Worm (Caenorhabditis elegans) whole organism, L4 larva: Measurements from ENCODE around the gene C35B1.8.

Experiments used
- D1046.2 ChIP-seq: fragments of 200-800 bp; sonication (Bioruptor generic); IDR thresholded peaks from 2 replicates; pipeline ENCODE4 v1.3.6; 2022; ENCODE audit warnings: missing genetic modification characterization, missing compliant biosample characterization
- F10B5.3 ChIP-seq: sonication (generic microtip); optimal IDR thresholded peaks from 2 replicates; lab custom pipeline; 2016; ENCODE audit warnings: mild to moderate bottlenecking, missing genetic modification characterization, missing compliant biosample characterization
- F26F4.8 ChIP-seq: fragments of 200-800 bp; sonication (Bioruptor generic); conservative IDR thresholded peaks from 2 replicates; pipeline ENCODE4 v1.3.6; 2022; ENCODE audit warnings: missing genetic modification characterization, missing compliant biosample characterization
- F37D6.2 ChIP-seq: sonication (generic microtip); optimal IDR thresholded peaks from 2 replicates; lab custom pipeline; 2016; ENCODE audit warnings: mild to moderate bottlenecking, missing genetic modification characterization, missing compliant biosample characterization
- T26A8.4 ChIP-seq: fragments of 200-800 bp; sonication (Bioruptor generic); IDR thresholded peaks from 2 replicates; pipeline ENCODE4 v1.3.6; 2022; ENCODE audit warnings: missing genetic modification characterization, missing compliant biosample characterization
- Y48G9A.11 ChIP-seq: fragments of 200-800 bp; sonication (Bioruptor generic); IDR thresholded peaks from 2 replicates; pipeline ENCODE4 v1.3.6; 2022; ENCODE audit warnings: missing genetic modification reagents, missing genetic modification characterization, missing compliant biosample characterization
- Y75B8A.6 ChIP-seq: fragments of 200-800 bp; sonication (Bioruptor generic); IDR thresholded peaks from 2 replicates; pipeline ENCODE4 v1.3.6; 2022; ENCODE audit warnings: missing genetic modification reagents, missing genetic modification characterization, missing compliant biosample characterization
- ZK546.5 ChIP-seq, 2 experiments: sonication (generic microtip); optimal IDR thresholded peaks; 2 replicates each; lab custom pipeline; 2017; ENCODE audit warnings: missing biosample characterization in 2 of 2, missing genetic modification characterization in 2 of 2
- aly-2 ChIP-seq: sonication (generic microtip); optimal IDR thresholded peaks from 2 replicates; lab custom pipeline; 2018; ENCODE audit warnings: missing biosample characterization, missing genetic modification characterization
- ama-1 ChIP-seq: fragments of 150-350 bp; optimal IDR thresholded peaks from 2 replicates; lab custom pipeline; 2014; ENCODE audit warnings: inconsistent platforms, mixed read lengths
- ceh-28 ChIP-seq: fragments of 150-350 bp; optimal IDR thresholded peaks from 2 replicates; lab custom pipeline; 2014; ENCODE audit warnings: missing biosample characterization, missing genetic modification reagents, missing genetic modification characterization
- daf-8 ChIP-seq: fragments of 200-800 bp; sonication (Bioruptor generic); IDR thresholded peaks from 2 replicates; pipeline ENCODE4 v1.3.6; 2022; ENCODE audit warnings: missing genetic modification characterization, missing compliant biosample characterization
- lin-15B ChIP-seq: fragments of 150-350 bp; sonication (generic microtip); optimal IDR thresholded peaks from 3 replicates; lab custom pipeline; 2014; ENCODE audit warnings: missing biosample characterization, missing genetic modification characterization
- lin-29 ChIP-seq: fragments of 200-800 bp; sonication (Bioruptor generic); IDR thresholded peaks from 2 replicates; pipeline ENCODE4 v1.3.6; 2022; ENCODE audit warnings: missing genetic modification reagents, missing genetic modification characterization, missing compliant biosample characterization
- lin-39 ChIP-seq: fragments of 150-350 bp; optimal IDR thresholded peaks from 2 replicates; lab custom pipeline; 2014; ENCODE audit warnings: missing biosample characterization, missing genetic modification reagents, missing genetic modification characterization
- lir-3 ChIP-seq: sonication (generic microtip); optimal IDR thresholded peaks from 2 replicates; lab custom pipeline; 2016; ENCODE audit warnings: mild to moderate bottlenecking, missing genetic modification characterization, missing compliant biosample characterization
- madf-5 ChIP-seq, 2 experiments: fragments of 200-800 bp; sonication (Bioruptor generic); IDR thresholded peaks; 2 replicates each; pipeline ENCODE4 v1.3.6; 2022; ENCODE audit warnings: missing compliant biosample characterization in 2 of 2, missing genetic modification characterization in 2 of 2
- mdt-29 ChIP-seq: fragments of 200-800 bp; sonication (Bioruptor generic); IDR thresholded peaks from 2 replicates; pipeline ENCODE4 v1.3.6; 2022; ENCODE audit warnings: missing genetic modification reagents, missing genetic modification characterization, missing compliant biosample characterization
- mep-1 ChIP-seq: fragments of 150-350 bp; sonication (generic microtip); optimal IDR thresholded peaks from 3 replicates; lab custom pipeline; 2014; ENCODE audit warnings: missing biosample characterization, missing genetic modification characterization
- mxl-2 ChIP-seq: fragments of 200-800 bp; sonication (Bioruptor generic); conservative IDR thresholded peaks from 2 replicates; pipeline ENCODE4 v1.3.6; 2022; ENCODE audit warnings: missing genetic modification reagents, missing genetic modification characterization, missing compliant biosample characterization
- nhr-111 ChIP-seq: fragments of 200-800 bp; sonication (Bioruptor generic); optimal IDR thresholded peaks from 2 replicates; lab custom pipeline; 2018; ENCODE audit warnings: mild to moderate bottlenecking, missing genetic modification characterization, missing compliant biosample characterization
- nhr-25 ChIP-seq: sonication (generic microtip); optimal IDR thresholded peaks from 2 replicates; lab custom pipeline; 2017; ENCODE audit warnings: missing genetic modification characterization, mild to moderate bottlenecking, missing compliant biosample characterization, antibody characterized with exemption, moderate library complexity, borderline replicate concordance; ENCODE audit not compliant: insufficient read depth
- nhr-28 ChIP-seq: fragments of 150-350 bp; optimal IDR thresholded peaks from 2 replicates; lab custom pipeline; 2014; ENCODE audit warnings: missing biosample characterization, missing genetic modification characterization
- nhr-48 ChIP-seq: sonication (generic microtip); optimal IDR thresholded peaks from 2 replicates; lab custom pipeline; 2016; ENCODE audit warnings: mild to moderate bottlenecking, missing genetic modification characterization, missing compliant biosample characterization
- pha-4 ChIP-seq, 2 experiments: fragments of 150-350 bp in 1 of 2; fragments of 200-800 bp in 1 of 2; sonication (Bioruptor generic) in 1 of 2; IDR thresholded peaks in 1 of 2; optimal IDR thresholded peaks in 1 of 2; 2 replicates each; pipeline versions ENCODE4 v1.3.6 to Lab custom; 2014 to 2022; ENCODE audit warnings: missing genetic modification characterization in 2 of 2, missing genetic modification reagents in 2 of 2, missing biosample characterization in 1 of 2, missing compliant biosample characterization in 1 of 2
- pqm-1 ChIP-seq: sonication (generic microtip); optimal IDR thresholded peaks from 2 replicates; lab custom pipeline; 2017; ENCODE audit warnings: missing biosample characterization, missing genetic modification characterization
- saeg-2 ChIP-seq: fragments of 200-800 bp; sonication (Bioruptor generic); IDR thresholded peaks from 2 replicates; pipeline ENCODE4 v1.3.6; 2022; ENCODE audit warnings: missing genetic modification reagents, missing genetic modification characterization, missing compliant biosample characterization
- set-16 ChIP-seq: fragments of 200-800 bp; sonication (Bioruptor generic); IDR thresholded peaks from 2 replicates; pipeline ENCODE4 v1.3.6; 2022; ENCODE audit warnings: missing genetic modification reagents, missing genetic modification characterization, missing compliant biosample characterization
- skn-1 ChIP-seq: fragments of 150-350 bp; optimal IDR thresholded peaks from 2 replicates; lab custom pipeline; 2014; ENCODE audit warnings: missing biosample characterization, missing genetic modification characterization
- snpc-4 ChIP-seq: fragments of 150-350 bp; optimal IDR thresholded peaks from 2 replicates; lab custom pipeline; 2014; ENCODE audit warnings: missing biosample characterization, missing genetic modification characterization
- spr-3 ChIP-seq: fragments of 200-800 bp; sonication (Bioruptor generic); optimal IDR thresholded peaks from 2 replicates; lab custom pipeline; 2018; ENCODE audit warnings: mild to moderate bottlenecking, missing genetic modification characterization, missing compliant biosample characterization
- tra-1 ChIP-seq: fragments of 200-800 bp; sonication (Bioruptor generic); IDR thresholded peaks from 2 replicates; pipeline ENCODE4 v1.3.6; 2022; ENCODE audit warnings: missing genetic modification reagents, missing genetic modification characterization, missing compliant biosample characterization
- unc-130 ChIP-seq: sonication (generic microtip); optimal IDR thresholded peaks from 2 replicates; lab custom pipeline; 2016; ENCODE audit warnings: missing genetic modification reagents, missing genetic modification characterization, missing compliant biosample characterization
- unc-62 ChIP-seq, 3 experiments: fragments of 150-350 bp in 1 of 3; sonication (generic microtip); optimal IDR thresholded peaks in 2 of 3; peaks in 1 of 3; 1 replicate in 1 of 3; 2 replicates in 2 of 3; lab custom pipeline; 2014 to 2017; ENCODE audit warnings: missing biosample characterization in 3 of 3, missing genetic modification characterization in 3 of 3, missing genetic modification reagents in 3 of 3, missing genotype in 1 of 3
- zip-2 ChIP-seq: fragments of 150-350 bp; optimal IDR thresholded peaks from 2 replicates; lab custom pipeline; 2014; ENCODE audit warnings: missing biosample characterization, missing genetic modification characterization
- ztf-7 ChIP-seq: fragments of 150-350 bp; optimal IDR thresholded peaks from 2 replicates; lab custom pipeline; 2014; ENCODE audit warnings: missing biosample characterization, missing genetic modification characterization

Gene C35B1.8

ce11 chrIV:4120263-4120662, 41.5 kb upstream of the C35B1.8 start, which contains the start of gene F49F1.5:
F49F1.5 (minus strand) TSS chrIV:4120415.
- TF ChIP-seq Y75B8A.6 (GFP tag; lab: Robert Waterston, UW) (no peak), nhr-111 (no peak), lin-39 (tag; lab: Kevin White, UChicago) (no peak), T26A8.4 (GFP tag; lab: Robert Waterston, UW) (no peak)

- TF ChIP-seq mxl-2 = no peak
- TF ChIP-seq unc-62 (GFP tag; optimal IDR thresholded peaks at IDR 0.05 in 1 of 2; lab: Kevin White, UChicago) = no peak
- TF ChIP-seq unc-62 (tag; optimal IDR thresholded peaks at IDR 0.05; lab: Kevin White, UChicago) = no peak
- TF ChIP-seq Y48G9A.11 (GFP tag; lab: Robert Waterston, UW) = no peak
- no peak for TF ChIP-seq nhr-28
- TF ChIP-seq pqm-1 (tag; lab: Kevin White, UChicago) = peak; percentile 42
- TF ChIP-seq, all 104 proteins: peak for 1
These were observed 38.6 kb upstream of the C35B1.8 start, which contains the start of gene drd-50 for ce11 chrIV:4117432-4117831. drd-50 (plus strand) TSS chrIV:4117732.

ce11 chrIV:4115634-4116033, 36.8 kb upstream of the C35B1.8 start, which contains the start of the genes F49F1.4 and F49F1.2:
F49F1.4 (minus strand) TSS chrIV:4115734.
F49F1.2 (plus strand) TSS chrIV:4115943.
- TF ChIP-seq mdt-29 (GFP tag; lab: Robert Waterston, UW) = no peak
- TF ChIP-seq ztf-7 (tag; lab: Kevin White, UChicago) = no peak
- no peak for TF ChIP-seq lin-29 (GFP tag; lab: Robert Waterston, UW)
- no peak for TF ChIP-seq D1046.2 (GFP tag; lab: Robert Waterston, UW)
- no peak for TF ChIP-seq lin-15B
- TF ChIP-seq set-16 (GFP tag; lab: Robert Waterston, UW) = no peak
- TF ChIP-seq saeg-2 (GFP tag; lab: Robert Waterston, UW) = no peak
- TF ChIP-seq madf-5 (GFP tag; IDR thresholded peaks at IDR 0.05; lab: Robert Waterston, UW) = no peak
- TF ChIP-seq daf-8 (GFP tag; lab: Robert Waterston, UW) = no peak
- no peak for TF ChIP-seq zip-2 (tag; lab: Kevin White, UChicago)
- TF ChIP-seq F37D6.2 (tag; lab: Kevin White, UChicago) = no peak
- no peak for TF ChIP-seq snpc-4 (tag; lab: Kevin White, UChicago)
- no peak for TF ChIP-seq lir-3 (tag; lab: Kevin White, UChicago)
- no peak for TF ChIP-seq ama-1 (lab: Kevin White, UChicago)
- TF ChIP-seq ceh-28 (tag; lab: Kevin White, UChicago) = no peak
- TF ChIP-seq nhr-28 = no peak
- no peak for TF ChIP-seq nhr-111
- no peak for TF ChIP-seq nhr-25 (tag; lab: Kevin White, UChicago)
- TF ChIP-seq pha-4 (GFP tag; IDR thresholded peaks at IDR 0.05; lab: Robert Waterston, UW) = no peak
- no peak for TF ChIP-seq pha-4 (tag; optimal IDR thresholded peaks at IDR 0.05; lab: Kevin White, UChicago)

ce11 chrIV:4114526-4114925, 35.7 kb upstream of the C35B1.8 start, which contains the start of gene F49F1.15:
F49F1.15 (minus strand) TSS chrIV:4114626.
- TF ChIP-seq skn-1 (tag; lab: Kevin White, UChicago) (no peak), tra-1 (GFP tag; lab: Robert Waterston, UW) (no peak), F10B5.3 (tag; lab: Kevin White, UChicago) (no peak), F26F4.8 (GFP tag; lab: Robert Waterston, UW) (no peak), spr-3 (GFP tag; lab: Kevin White, UChicago) (no peak), aly-2 (tag; lab: Kevin White, UChicago) (no peak), ZK546.5 (tag; optimal IDR thresholded peaks at IDR 0.05; lab: Kevin White, UChicago) (no peak), mdt-29 (GFP tag; lab: Robert Waterston, UW) (no peak), unc-62 (GFP tag; optimal IDR thresholded peaks at IDR 0.05 in 1 of 2; lab: Kevin White, UChicago) (no peak), unc-62 (tag; optimal IDR thresholded peaks at IDR 0.05; lab: Kevin White, UChicago) (no peak), mep-1 (tag; lab: Kevin White, UChicago) (no peak), unc-130 (GFP tag; lab: Kevin White, UChicago) (no peak), nhr-48 (tag; lab: Kevin White, UChicago) (no peak)
